Fruit fly (Drosophila melanogaster) ovary, adult (tissue): Measurements from ENCODE around the gene Drs.

Experiments
- CG17801 ChIP-seq: fragments of 200-800 bp; optimal IDR thresholded peaks from 2 replicates; lab custom pipeline; 2019; ENCODE audit warnings: missing biosample characterization, mild to moderate bottlenecking, missing genetic modification characterization, moderate library complexity; ENCODE audit not compliant: partially characterized antibody

Drs gene

dm6 chr3L:3380225-3381043, 11.1 kb downstream of the Drs start:
- TF ChIP-seq CG17801 = no peak

- no peak for TF ChIP-seq CG17801
Measured at dm6 chr3L:3381869-3382488, 12.6 kb downstream of the Drs start.

dm6 chr3L:3382489-3382879, 13.1 kb downstream of the Drs start:
- TF ChIP-seq CG17801 = no peak

- TF ChIP-seq CG17801 = no peak
Measured at dm6 chr3L:3383965-3384595, 14.7 kb downstream of the Drs start.

dm6 chr3L:3384596-3385436, 15.5 kb downstream of the Drs start:
- no peak for TF ChIP-seq CG17801

dm6 chr3L:3385437-3385802, 16.1 kb downstream of the Drs start:
- TF ChIP-seq CG17801 = no peak

- TF ChIP-seq CG17801 = no peak
Measured at dm6 chr3L:3386730-3387129, 17.4 kb downstream of the Drs start.

- TF ChIP-seq CG17801 = no peak
Measured at dm6 chr3L:3387619-3388018, 18.3 kb downstream of the Drs start.

dm6 chr3L:3388708-3389665, 19.6 kb downstream of the Drs start:
- no peak for TF ChIP-seq CG17801

dm6 chr3L:3389666-3390059, 20.3 kb downstream of the Drs start:
- no peak for TF ChIP-seq CG17801

dm6 chr3L:3390525-3390924, 21.2 kb downstream of the Drs start:
- no peak for TF ChIP-seq CG17801

- no peak for TF ChIP-seq CG17801
Measured at dm6 chr3L:3391871-3392270, 22.5 kb downstream of the Drs start.

- TF ChIP-seq CG17801 = no peak
Measured at dm6 chr3L:3393951-3394834, 24.8 kb downstream of the Drs start.

- TF ChIP-seq CG17801 = no peak
Measured at dm6 chr3L:3394854-3395723, 25.7 kb downstream of the Drs start.
